Worm (Caenorhabditis elegans): ENCODE results near the gene C29F3.3.

DNA sequence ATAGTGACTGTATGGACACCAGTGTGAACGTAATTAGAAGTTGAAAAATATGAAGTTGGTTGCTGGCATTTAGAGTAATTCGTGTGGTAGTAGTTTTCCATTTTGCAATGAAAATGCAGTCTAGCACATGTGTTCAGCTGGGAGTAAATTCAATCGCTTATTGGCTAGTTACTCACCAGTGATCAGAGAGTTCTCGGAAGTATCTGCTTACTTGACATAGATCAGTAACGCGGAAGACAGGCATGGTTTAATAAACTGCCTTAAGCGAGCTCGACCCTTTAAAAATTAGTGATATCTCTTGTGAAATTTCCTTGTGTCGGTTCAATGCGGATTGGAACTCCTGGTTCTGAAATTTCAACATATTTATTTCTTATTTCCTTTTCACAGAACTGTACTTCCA lies 29.0 kb upstream of the C29F3.3 start, which contains the start of gene srh-52:
- no peak for TF ChIP-seq mep-1 (tag; optimal IDR thresholded peaks at IDR 0.05)
- no peak for TF ChIP-seq unc-130 (GFP tag; optimal IDR thresholded peaks at IDR 0.05)

Data from whole organism, L4 larva.